Worm (Caenorhabditis elegans): ENCODE data around the gene F14H12.3.

F14H12.3 gene

DNA sequence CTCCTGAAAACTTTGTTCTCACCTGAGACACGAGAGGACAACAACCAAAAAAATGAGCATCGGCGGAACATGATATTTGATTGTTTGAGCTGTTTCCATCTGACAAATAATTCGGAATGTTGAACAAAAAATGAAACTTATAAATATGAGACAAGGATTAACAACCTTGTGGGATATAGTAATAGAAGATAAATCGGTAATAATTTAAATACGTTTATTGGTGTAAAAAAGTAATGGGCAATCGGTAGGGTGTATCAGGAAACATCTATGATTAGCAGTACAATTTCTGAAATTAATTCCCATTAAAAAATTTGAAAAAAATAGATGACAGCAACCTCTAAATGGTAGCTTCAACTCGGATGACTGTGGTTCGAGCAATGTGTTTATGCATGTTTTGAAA, 23.4 kb downstream of the F14H12.3 start, which contains the start of gene R160.10:
R160.10 (minus strand) TSS at position 101 of the 400 bp plus-strand sequence.
- no peak for TF ChIP-seq hmg-1.2 (GFP tag; IDR thresholded peaks at IDR 0.05)
- no peak for TF ChIP-seq ccch-3 (GFP tag; optimal IDR thresholded peaks at IDR 0.05)
- TF ChIP-seq ztf-3 (GFP tag; optimal IDR thresholded peaks at IDR 0.05), result no peak
- no peak for TF ChIP-seq egl-44 (GFP tag; IDR thresholded peaks at IDR 0.05)
- no peak for TF ChIP-seq K11D2.4 (GFP tag; IDR thresholded peaks at IDR 0.05)
- no peak for TF ChIP-seq T26A5.8 (tag; optimal IDR thresholded peaks at IDR 0.05)
- no peak for TF ChIP-seq him-1 (tag; optimal IDR thresholded peaks at IDR 0.05)
- TF ChIP-seq Y56A3A.18 (GFP tag; IDR thresholded peaks at IDR 0.05), result no peak
- TF ChIP-seq rpc-1 (optimal IDR thresholded peaks at IDR 0.05), result no peak
- TF ChIP-seq rpc-1 (tag; optimal IDR thresholded peaks at IDR 0.05), result no peak
- TF ChIP-seq unc-62 (GFP tag; optimal IDR thresholded peaks at IDR 0.05), result no peak
- no peak for TF ChIP-seq D2030.7 (GFP tag; IDR thresholded peaks at IDR 0.05)
- no peak for TF ChIP-seq sptf-2 (GFP tag; optimal IDR thresholded peaks at IDR 0.05)
- TF ChIP-seq B0261.1 (tag; optimal IDR thresholded peaks at IDR 0.05), result no peak
- no peak for TF ChIP-seq athp-1 (tag; optimal IDR thresholded peaks at IDR 0.05)
- TF ChIP-seq ets-4 (GFP tag; optimal IDR thresholded peaks at IDR 0.05), result no peak
- no peak for TF ChIP-seq nhr-120 (GFP tag; IDR thresholded peaks at IDR 0.05)
- TF ChIP-seq F22D6.2 (tag; optimal IDR thresholded peaks at IDR 0.05), result no peak
- TF ChIP-seq rcor-1 (GFP tag; IDR thresholded peaks at IDR 0.05), result no peak
- no peak for TF ChIP-seq chd-7 (tag; optimal IDR thresholded peaks at IDR 0.05)
- TF ChIP-seq die-1 (tag; optimal IDR thresholded peaks at IDR 0.05), result no peak

DNA sequence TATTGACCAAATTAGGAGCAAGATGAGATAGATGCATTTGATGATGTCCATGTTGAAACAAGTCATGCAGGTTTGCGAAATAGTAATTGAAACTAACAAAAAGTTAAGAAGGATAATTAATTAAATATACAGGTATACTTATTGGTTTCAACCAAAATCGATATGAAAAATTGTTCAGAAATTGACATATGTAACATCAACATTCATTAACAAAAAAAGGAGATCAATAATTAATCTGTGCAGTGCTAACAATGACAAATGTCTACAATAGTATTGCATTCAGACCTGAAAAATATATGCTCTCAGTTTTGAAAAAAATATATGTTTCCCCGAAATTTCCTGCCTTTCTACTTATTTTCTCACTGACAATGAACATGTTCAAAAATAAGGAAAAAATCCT, 24.8 kb downstream of the F14H12.3 start, which contains the start of gene R160.4:
R160.4 (minus strand) TSS at position 101 of the 400 bp plus-strand sequence.
- no peak for TF ChIP-seq aptf-2 (GFP tag; conservative IDR thresholded peaks at IDR 0.05)
- TF ChIP-seq hrde-1 (tag; optimal IDR thresholded peaks at IDR 0.05; ENCODE audit: borderline replicate concordance), result no peak

DNA sequence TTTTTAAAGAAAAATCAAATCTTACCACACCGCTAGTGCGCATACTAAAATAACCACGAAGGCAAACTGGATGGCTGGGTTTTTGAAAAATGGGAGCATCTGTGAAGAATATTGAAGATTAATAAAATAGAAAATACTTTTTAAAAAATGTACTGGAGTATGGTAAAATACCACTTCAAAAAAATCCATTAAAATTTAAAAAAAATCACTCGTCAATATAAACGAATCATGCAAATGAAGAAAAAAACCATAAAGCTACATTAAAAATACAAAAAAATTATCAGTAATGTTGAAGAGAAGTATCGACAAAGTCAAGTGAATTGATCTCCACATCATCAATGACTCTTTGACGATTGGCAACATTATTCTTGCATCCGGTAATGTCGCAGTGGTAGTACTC, 26.7 kb downstream of the F14H12.3 start, which contains the start of gene R160.5:
R160.5 (minus strand) TSS at position 101 of the 400 bp plus-strand sequence.
- TF ChIP-seq Y95B8A.8 (GFP tag; IDR thresholded peaks at IDR 0.05), result no peak
- TF ChIP-seq ccch-3 (GFP tag; optimal IDR thresholded peaks at IDR 0.05), result no peak
- TF ChIP-seq lin-54 (GFP tag; optimal IDR thresholded peaks at IDR 0.05), result no peak
- no peak for TF ChIP-seq tbp1 (GFP tag; optimal IDR thresholded peaks at IDR 0.05)
- no peak for TF ChIP-seq xnd-1 (tag; optimal IDR thresholded peaks at IDR 0.05)
- no peak for TF ChIP-seq die-1 (tag; optimal IDR thresholded peaks at IDR 0.05)
- no peak for TF ChIP-seq fkh-3 (tag; optimal IDR thresholded peaks at IDR 0.05)
- TF ChIP-seq sptf-2 (GFP tag; optimal IDR thresholded peaks at IDR 0.05), result no peak
- no peak for TF ChIP-seq nfyb-1 (GFP tag; IDR thresholded peaks at IDR 0.05)
- no peak for TF ChIP-seq egrh-3 (GFP tag; IDR thresholded peaks at IDR 0.05)
- TF ChIP-seq nhr-120 (GFP tag; IDR thresholded peaks at IDR 0.05), result no peak
- no peak for TF ChIP-seq snpc-1.3 (tag; optimal IDR thresholded peaks at IDR 0.05; ENCODE audit: insufficient read depth)
- TF ChIP-seq F39B2.1 (GFP tag; IDR thresholded peaks at IDR 0.05), result no peak
- TF ChIP-seq madf-6 (GFP tag; IDR thresholded peaks at IDR 0.05), result no peak

DNA sequence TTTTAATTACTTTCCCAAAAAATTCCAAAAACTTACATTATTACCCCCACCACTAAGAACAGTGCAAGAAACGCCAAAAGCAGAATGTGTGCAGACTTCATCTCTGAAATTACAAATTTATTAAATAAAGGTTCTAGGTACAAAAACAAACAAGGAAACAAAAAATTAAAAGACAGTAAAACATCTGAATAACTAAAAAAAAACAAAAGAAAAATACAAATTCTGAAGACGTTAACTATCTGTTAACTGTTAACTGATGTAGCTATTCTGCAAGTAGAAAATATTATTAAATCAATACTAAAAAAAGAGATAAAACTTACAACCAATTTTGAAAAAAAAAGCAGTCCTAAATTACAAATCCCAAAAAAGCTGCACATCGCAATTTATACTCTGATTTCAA, 27.4 kb downstream of the F14H12.3 start, which contains the start of gene R160.13:
R160.13 (minus strand) TSS at position 101 of the 400 bp plus-strand sequence.
- TF ChIP-seq ama-1 (optimal IDR thresholded peaks at IDR 0.05), result no peak
- TF ChIP-seq ama-1 (GFP tag; optimal IDR thresholded peaks at IDR 0.05), result no peak
- no peak for TF ChIP-seq zfh-2 (GFP tag; conservative IDR thresholded peaks at IDR 0.05)
- no peak for TF ChIP-seq cebp-2 (GFP tag; IDR thresholded peaks at IDR 0.05)
- no peak for TF ChIP-seq T26A5.8 (tag; optimal IDR thresholded peaks at IDR 0.05)
- TF ChIP-seq mel-28 (tag; optimal IDR thresholded peaks at IDR 0.05; ENCODE audit: borderline replicate concordance), result no peak
- no peak for TF ChIP-seq ztf-6 (GFP tag; IDR thresholded peaks at IDR 0.05)
- no peak for TF ChIP-seq ztf-22 (GFP tag; optimal IDR thresholded peaks at IDR 0.05)
- TF ChIP-seq K11D2.4 (GFP tag; IDR thresholded peaks at IDR 0.05), result no peak
- TF ChIP-seq sptf-2 (GFP tag; optimal IDR thresholded peaks at IDR 0.05), result no peak
- no peak for TF ChIP-seq sea-2 (GFP tag; IDR thresholded peaks at IDR 0.05)
- TF ChIP-seq cebp-1 (GFP tag; IDR thresholded peaks at IDR 0.05), result no peak
- TF ChIP-seq cebp-1 (tag; optimal IDR thresholded peaks at IDR 0.05), result no peak
- no peak for TF ChIP-seq hmg-1.2 (GFP tag; IDR thresholded peaks at IDR 0.05)
- no peak for TF ChIP-seq atf-7 (tag; optimal IDR thresholded peaks at IDR 0.05)
- no peak for TF ChIP-seq rcor-1 (GFP tag; IDR thresholded peaks at IDR 0.05)
- TF ChIP-seq Y95B8A.8 (GFP tag; IDR thresholded peaks at IDR 0.05), result no peak
